Worm (Caenorhabditis elegans): ENCODE measurements around the gene orc-1.

orc-1 gene

DNA sequence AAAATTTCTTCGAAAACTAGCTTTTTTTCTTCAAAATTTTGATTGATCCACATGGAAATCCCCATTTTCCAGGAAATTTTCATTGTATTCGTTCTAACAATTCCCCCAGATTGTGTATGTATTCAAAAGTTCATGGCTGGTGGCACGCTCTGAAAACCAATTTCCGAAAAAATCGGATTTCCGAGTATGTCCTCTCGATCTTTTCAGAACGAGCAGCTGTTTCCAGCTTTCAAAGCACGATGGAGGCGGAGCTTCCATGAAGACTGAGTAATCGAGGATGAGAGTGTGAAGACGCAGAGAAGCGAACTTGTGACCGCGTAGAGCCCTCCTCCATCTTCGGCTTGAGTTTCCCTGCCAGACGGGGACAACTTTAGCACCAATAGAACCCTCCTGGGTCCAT is 38.6 kb upstream of the orc-1 start (continued):
- TF ChIP-seq R02D3.7 (tag; optimal IDR thresholded peaks at IDR 0.05) (no peak), ztf-4 (tag; optimal IDR thresholded peaks at IDR 0.05) (no peak), aly-2 (tag; optimal IDR thresholded peaks at IDR 0.05) (no peak), sma-9 (GFP tag; optimal IDR thresholded peaks at IDR 0.05) (no peak), sma-9 (tag; optimal IDR thresholded peaks at IDR 0.05) (no peak), lin-39 (tag; optimal IDR thresholded peaks at IDR 0.05) (no peak), F13H6.1 (tag; optimal IDR thresholded peaks at IDR 0.05) (no peak)

DNA sequence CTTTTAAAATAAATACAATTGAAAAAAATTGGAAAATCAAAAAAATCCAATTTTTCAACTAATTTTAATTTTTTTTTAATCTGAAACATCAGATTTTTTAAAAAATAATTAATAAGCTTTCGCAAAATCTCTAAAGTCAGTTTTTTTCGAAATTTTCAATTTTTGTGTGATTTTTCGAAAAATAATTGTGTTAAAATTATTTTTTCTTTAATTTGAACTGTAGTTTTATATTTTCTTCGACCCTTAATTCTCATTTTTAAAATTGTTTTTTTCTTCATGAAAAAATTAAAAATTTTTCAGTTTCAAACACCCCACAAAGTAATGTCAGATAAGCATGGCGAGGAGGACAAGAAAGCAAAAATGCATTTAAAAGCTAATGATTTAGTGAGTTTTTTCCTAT is 37.9 kb upstream of the orc-1 start, which contains the start of gene rabx-5:
TSS of gene rabx-5 (plus strand) at position 301 of the 400 bp plus-strand sequence.
- TF ChIP-seq lin-13 (GFP tag; optimal IDR thresholded peaks at IDR 0.05): no peak
- TF ChIP-seq nhr-12 (tag; optimal IDR thresholded peaks at IDR 0.05): no peak
- TF ChIP-seq lin-39 (tag; optimal IDR thresholded peaks at IDR 0.05): no peak
- TF ChIP-seq mab-5 (tag; optimal IDR thresholded peaks at IDR 0.05): no peak
- TF ChIP-seq ztf-1 (GFP tag; conservative IDR thresholded peaks at IDR 0.05): no peak
- no peak for TF ChIP-seq ceh-16 (tag; optimal IDR thresholded peaks at IDR 0.05)
- TF ChIP-seq ceh-82 (tag; optimal IDR thresholded peaks at IDR 0.05): no peak
- no peak for TF ChIP-seq zag-1 (tag; optimal IDR thresholded peaks at IDR 0.05)
- no peak for TF ChIP-seq unc-39 (tag; optimal IDR thresholded peaks at IDR 0.05)
- TF ChIP-seq peb-1 (tag; optimal IDR thresholded peaks at IDR 0.05): no peak
- TF ChIP-seq elt-1 (tag; optimal IDR thresholded peaks at IDR 0.05): no peak
- no peak for TF ChIP-seq nhr-6 (tag; optimal IDR thresholded peaks at IDR 0.05)
- TF ChIP-seq lin-11 (tag; optimal IDR thresholded peaks at IDR 0.05): no peak
- TF ChIP-seq ama-1 (optimal IDR thresholded peaks at IDR 0.05): no peak
- TF ChIP-seq unc-55 (GFP tag; optimal IDR thresholded peaks at IDR 0.05): no peak
- TF ChIP-seq mbf-1 (tag; optimal IDR thresholded peaks at IDR 0.05): no peak
- no peak for TF ChIP-seq dmd-4 (tag; optimal IDR thresholded peaks at IDR 0.05)
- TF ChIP-seq crh-2 (tag; optimal IDR thresholded peaks at IDR 0.05): no peak
- TF ChIP-seq nhr-237 (tag; optimal IDR thresholded peaks at IDR 0.05): no peak
- TF ChIP-seq F13H6.1 (tag; optimal IDR thresholded peaks at IDR 0.05): no peak

DNA sequence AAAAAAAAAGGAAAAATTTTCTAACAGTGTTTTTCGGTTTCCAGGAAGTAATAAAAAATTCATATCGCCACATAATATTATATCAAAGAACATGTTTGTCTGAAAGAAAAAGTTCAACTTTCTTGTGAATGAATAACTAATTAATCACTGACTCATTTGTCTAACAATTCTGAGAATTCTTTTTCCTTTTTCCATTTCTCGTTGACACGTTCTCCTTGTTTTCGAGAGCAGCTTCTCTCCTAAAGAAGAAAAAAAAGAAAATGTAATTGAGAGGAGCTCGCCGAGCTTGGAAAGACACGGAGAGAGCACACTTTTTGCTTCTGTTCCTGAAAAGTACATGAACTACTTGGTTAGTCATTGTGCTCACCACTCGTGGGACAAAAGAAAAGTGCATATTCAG is 34.8 kb upstream of the orc-1 start:
- TF ChIP-seq elt-1 (tag; optimal IDR thresholded peaks at IDR 0.05) (no peak), lin-13 (GFP tag; optimal IDR thresholded peaks at IDR 0.05) (peak; percentile 7), snpc-4 (tag; optimal IDR thresholded peaks at IDR 0.05) (no peak), ztf-4 (tag; optimal IDR thresholded peaks at IDR 0.05) (no peak), mdl-1 (tag; optimal IDR thresholded peaks at IDR 0.05) (no peak), elt-3 (tag; optimal IDR thresholded peaks at IDR 0.05) (no peak), sma-9 (GFP tag; optimal IDR thresholded peaks at IDR 0.05) (no peak), sma-9 (tag; optimal IDR thresholded peaks at IDR 0.05) (no peak), blmp-1 (tag; optimal IDR thresholded peaks at IDR 0.05; ENCODE audit: insufficient read depth) (no peak), nhr-6 (tag; optimal IDR thresholded peaks at IDR 0.05) (no peak), gmeb-1 (tag; optimal IDR thresholded peaks at IDR 0.05) (no peak), ceh-82 (tag; optimal IDR thresholded peaks at IDR 0.05) (no peak), lsy-2 (tag; optimal IDR thresholded peaks at IDR 0.05) (peak in 1 of 2 experiments; percentile 24), unc-39 (tag; optimal IDR thresholded peaks at IDR 0.05) (no peak), R02D3.7 (tag; optimal IDR thresholded peaks at IDR 0.05) (no peak), nhr-129 (tag; optimal IDR thresholded peaks at IDR 0.05) (no peak), nhr-77 (tag; optimal IDR thresholded peaks at IDR 0.05) (no peak), Y55F3AM.14 (GFP tag; optimal IDR thresholded peaks at IDR 0.05) (no peak), nhr-25 (tag; optimal IDR thresholded peaks at IDR 0.05) (no peak), unc-55 (GFP tag; optimal IDR thresholded peaks at IDR 0.05) (peak; percentile 62), nhr-23 (tag; optimal IDR thresholded peaks at IDR 0.05) (no peak), aly-2 (tag; optimal IDR thresholded peaks at IDR 0.05) (no peak), sem-4 (tag; optimal IDR thresholded peaks at IDR 0.05) (no peak), crh-2 (tag; optimal IDR thresholded peaks at IDR 0.05) (peak; percentile 29), zag-1 (tag; optimal IDR thresholded peaks at IDR 0.05) (no peak), lin-11 (tag; optimal IDR thresholded peaks at IDR 0.05) (no peak), nhr-10 (tag; optimal IDR thresholded peaks at IDR 0.05) (no peak), lin-39 (tag; optimal IDR thresholded peaks at IDR 0.05) (no peak), alr-1 (tag; optimal IDR thresholded peaks at IDR 0.05) (no peak), ceh-16 (tag; optimal IDR thresholded peaks at IDR 0.05) (no peak), C34F6.9 (tag; optimal IDR thresholded peaks at IDR 0.05) (peak; percentile 75), skn-1 (tag; optimal IDR thresholded peaks at IDR 0.05) (no peak), nhr-21 (tag; optimal IDR thresholded peaks at IDR 0.05) (no peak), mab-5 (tag; optimal IDR thresholded peaks at IDR 0.05) (no peak), fos-1 (tag; optimal IDR thresholded peaks at IDR 0.05) (no peak), nhr-237 (tag; optimal IDR thresholded peaks at IDR 0.05) (no peak), dmd-4 (tag; optimal IDR thresholded peaks at IDR 0.05) (no peak), nhr-11 (tag; optimal IDR thresholded peaks at IDR 0.05) (no peak), egl-27 (tag; optimal IDR thresholded peaks at IDR 0.05) (no peak), nhr-12 (tag; optimal IDR thresholded peaks at IDR 0.05) (no peak), ztf-1 (GFP tag; conservative IDR thresholded peaks at IDR 0.05) (no peak), ama-1 (optimal IDR thresholded peaks at IDR 0.05) (no peak), unc-62 (GFP tag; optimal IDR thresholded peaks at IDR 0.05) (no peak), ztf-11 (tag; optimal IDR thresholded peaks at IDR 0.05) (no peak), mbf-1 (tag; optimal IDR thresholded peaks at IDR 0.05) (no peak)
